Fruit fly (Drosophila melanogaster) whole organism, embryonic: ENCODE results near the gene Shawn.

Source experiments
- ATbp ChIP-seq: fragments of 200-800 bp; sonication (Bioruptor generic); optimal IDR thresholded peaks from 2 replicates; lab custom pipeline; 2017; ENCODE audit warnings: missing biosample characterization, mild to moderate bottlenecking, missing genetic modification characterization, missing genetic modification reagents
- CG10147 ChIP-seq: fragments of 200-800 bp; sonication (Bioruptor generic); optimal IDR thresholded peaks from 2 replicates; lab custom pipeline; 2019; ENCODE audit warnings: missing biosample characterization, mild to moderate bottlenecking, missing genetic modification characterization, moderate library complexity
- CG10979 ChIP-seq: fragments of 200-800 bp; sonication (Bioruptor generic); optimal IDR thresholded peaks from 2 replicates; lab custom pipeline; 2018; ENCODE audit warnings: missing biosample characterization, mild to moderate bottlenecking, missing genetic modification characterization, moderate library complexity
- CG12659 ChIP-seq: fragments of 200-800 bp; sonication (Bioruptor generic); optimal IDR thresholded peaks from 3 replicates; lab custom pipeline; 2017; ENCODE audit warnings: mild to moderate bottlenecking, missing biosample characterization, missing genetic modification reagents, missing genetic modification characterization
- CG12769 ChIP-seq: fragments of 200-800 bp; sonication (Bioruptor generic); optimal IDR thresholded peaks from 2 replicates; lab custom pipeline; 2019; ENCODE audit warnings: missing biosample characterization, mild to moderate bottlenecking, missing genetic modification characterization, moderate library complexity
- CG14441 ChIP-seq: fragments of 200-800 bp; sonication (Bioruptor generic); IDR thresholded peaks from 2 replicates; pipeline ENCODE4 v1.3.6; 2022; ENCODE audit warnings: missing biosample characterization, missing genetic modification characterization
- CG14710 ChIP-seq: fragments of 200-800 bp; sonication (Bioruptor generic); optimal IDR thresholded peaks from 3 replicates; lab custom pipeline; 2019; ENCODE audit warnings: missing biosample characterization, mild to moderate bottlenecking, missing genetic modification characterization, moderate library complexity
- CG1529 ChIP-seq: fragments of 200-800 bp; sonication (Bioruptor generic); optimal IDR thresholded peaks from 3 replicates; lab custom pipeline; 2018; ENCODE audit warnings: missing biosample characterization, missing genetic modification characterization
- CG15696 ChIP-seq: fragments of 200-800 bp; sonication (Bioruptor generic); optimal IDR thresholded peaks from 2 replicates; lab custom pipeline; 2019; ENCODE audit warnings: missing biosample characterization, mild to moderate bottlenecking, missing genetic modification characterization, moderate library complexity
- CG17359 ChIP-seq: fragments of 200-800 bp; sonication (Bioruptor generic); optimal IDR thresholded peaks from 3 replicates; lab custom pipeline; 2018; ENCODE audit warnings: missing biosample characterization, mild to moderate bottlenecking, missing genetic modification characterization, moderate library complexity
- CG18476 ChIP-seq: fragments of 200-800 bp; sonication (Bioruptor generic); optimal IDR thresholded peaks from 2 replicates; lab custom pipeline; 2016; ENCODE audit warnings: missing biosample characterization, mild to moderate bottlenecking, missing genetic modification characterization
- CG2712 ChIP-seq: fragments of 200-800 bp; optimal IDR thresholded peaks from 3 replicates; lab custom pipeline; 2019; ENCODE audit warnings: missing biosample characterization, mild to moderate bottlenecking, missing genetic modification characterization, moderate library complexity
- CG33557 ChIP-seq: fragments of 200-800 bp; sonication (Bioruptor generic); optimal IDR thresholded peaks from 2 replicates; lab custom pipeline; 2019; ENCODE audit warnings: missing biosample characterization, mild to moderate bottlenecking, missing genetic modification characterization, moderate library complexity
- CG4730 ChIP-seq: fragments of 200-800 bp; sonication (Bioruptor generic); IDR thresholded peaks from 2 replicates; pipeline ENCODE4 v1.3.6; 2022; ENCODE audit warnings: missing biosample characterization, missing genetic modification characterization
- CG6791 ChIP-seq: fragments of 200-800 bp; sonication (Bioruptor generic); IDR thresholded peaks from 3 replicates; pipeline ENCODE4 v1.3.6; 2022; ENCODE audit warnings: missing biosample characterization, missing genetic modification characterization; ENCODE audit not compliant: partially characterized antibody
- CG7556 ChIP-seq: fragments of 200-800 bp; sonication (Bioruptor generic); optimal IDR thresholded peaks from 2 replicates; lab custom pipeline; 2017; ENCODE audit warnings: missing biosample characterization, mild to moderate bottlenecking, missing genetic modification characterization
- CG9727 ChIP-seq: fragments of 200-800 bp; sonication (Bioruptor generic); optimal IDR thresholded peaks from 3 replicates; lab custom pipeline; 2017; ENCODE audit warnings: missing biosample characterization, mild to moderate bottlenecking, missing genetic modification characterization
- CrebB ChIP-seq: fragments of 200-800 bp; sonication (Bioruptor generic); optimal IDR thresholded peaks from 3 replicates; lab custom pipeline; 2018; ENCODE audit warnings: missing biosample characterization, mild to moderate bottlenecking, missing genetic modification characterization
- D19B ChIP-seq: fragments of 200-800 bp; sonication (Bioruptor generic); optimal IDR thresholded peaks from 2 replicates; lab custom pipeline; 2017; ENCODE audit warnings: missing biosample characterization, mild to moderate bottlenecking, missing genetic modification characterization
- Dek ChIP-seq: fragments of 200-800 bp; sonication (Bioruptor generic); optimal IDR thresholded peaks from 3 replicates; lab custom pipeline; 2019; ENCODE audit warnings: missing biosample characterization, mild to moderate bottlenecking, missing genetic modification characterization, moderate library complexity
- HLH54F ChIP-seq: fragments of 200-800 bp; sonication (Bioruptor generic); optimal IDR thresholded peaks from 3 replicates; lab custom pipeline; 2016; ENCODE audit warnings: missing biosample characterization, missing genetic modification characterization
- Hand ChIP-seq: fragments of 200-800 bp; sonication (Bioruptor generic); optimal IDR thresholded peaks from 2 replicates; lab custom pipeline; 2017; ENCODE audit warnings: mild to moderate bottlenecking, missing biosample characterization, missing genetic modification reagents, missing genetic modification characterization
- Hr78 ChIP-seq, 2 experiments: fragments of 200-800 bp in 1 of 2; fragments of >200 bp in 1 of 2; sonication (Bioruptor generic) in 1 of 2; optimal IDR thresholded peaks; 2 replicates each; lab custom pipeline; 2017 to 2019; ENCODE audit warnings: missing biosample characterization in 2 of 2, missing genetic modification characterization in 2 of 2, mild to moderate bottlenecking in 1 of 2, moderate library complexity in 1 of 2
- Med ChIP-seq: fragments of 200-800 bp; sonication (Bioruptor generic); peaks from one replicate; lab custom pipeline; 2016; ENCODE audit warnings: missing biosample characterization, missing genetic modification characterization, mild to moderate bottlenecking, inconsistent platforms, moderate library complexity
- Nf-YC ChIP-seq: fragments of 200-800 bp; optimal IDR thresholded peaks from 3 replicates; lab custom pipeline; 2019; ENCODE audit warnings: missing biosample characterization, mild to moderate bottlenecking, missing genetic modification characterization, moderate library complexity
- NfI ChIP-seq: fragments of 200-800 bp; sonication (Bioruptor generic); optimal IDR thresholded peaks from 3 replicates; lab custom pipeline; 2018; ENCODE audit warnings: missing biosample characterization, mild to moderate bottlenecking, missing genetic modification characterization, moderate library complexity
- Oli ChIP-seq: fragments of 200-800 bp; sonication (Bioruptor generic); optimal IDR thresholded peaks from 2 replicates; lab custom pipeline; 2018; ENCODE audit warnings: missing biosample characterization, mild to moderate bottlenecking, missing genetic modification characterization, moderate library complexity
- Trl ChIP-seq, 3 experiments: fragments of >200 bp in 2 of 3; fragments of 200-800 bp in 1 of 3; sonication (Bioruptor generic) in 1 of 3; optimal IDR thresholded peaks; 2 replicates in 1 of 3; 3 replicates in 2 of 3; lab custom pipeline; 2016 to 2017; ENCODE audit warnings: missing biosample characterization in 1 of 3, missing genetic modification characterization in 1 of 3
- bcd ChIP-seq: fragments of 200-800 bp; sonication (Bioruptor generic); optimal IDR thresholded peaks from 2 replicates; lab custom pipeline; 2017; ENCODE audit warnings: missing biosample characterization, mild to moderate bottlenecking, missing genetic modification characterization
- bigmax ChIP-seq: fragments of 200-800 bp; sonication (Bioruptor generic); optimal IDR thresholded peaks from 2 replicates; lab custom pipeline; 2018; ENCODE audit warnings: missing biosample characterization, mild to moderate bottlenecking, missing genetic modification characterization
- dmrt99B ChIP-seq: fragments of 200-800 bp; sonication (Bioruptor generic); optimal IDR thresholded peaks from 2 replicates; lab custom pipeline; 2018; ENCODE audit warnings: missing biosample characterization, mild to moderate bottlenecking, missing genetic modification characterization, moderate library complexity
- kni ChIP-seq: fragments of 200-800 bp; sonication (Bioruptor generic); optimal IDR thresholded peaks from 3 replicates; lab custom pipeline; 2017; ENCODE audit warnings: mild to moderate bottlenecking, missing biosample characterization, missing genetic modification reagents, missing genetic modification characterization
- lilli ChIP-seq: fragments of 200-800 bp; sonication (Bioruptor generic); optimal IDR thresholded peaks from 3 replicates; lab custom pipeline; 2016; ENCODE audit warnings: missing biosample characterization, missing genetic modification characterization
- nmo ChIP-seq: fragments of 200-800 bp; sonication (Bioruptor generic); optimal IDR thresholded peaks from 2 replicates; lab custom pipeline; 2018; ENCODE audit warnings: missing biosample characterization, mild to moderate bottlenecking, missing genetic modification characterization, moderate library complexity
- org-1 ChIP-seq: fragments of 200-800 bp; sonication (Bioruptor generic); optimal IDR thresholded peaks from 2 replicates; lab custom pipeline; 2017; ENCODE audit warnings: missing biosample characterization, missing genetic modification characterization
- phol ChIP-seq: fragments of 200-800 bp; sonication (Bioruptor generic); optimal IDR thresholded peaks from 3 replicates; lab custom pipeline; 2018; ENCODE audit warnings: missing biosample characterization, mild to moderate bottlenecking, missing genetic modification characterization, moderate library complexity
- ranshi ChIP-seq: fragments of 200-800 bp; sonication (Bioruptor generic); IDR thresholded peaks from 2 replicates; pipeline ENCODE4 v1.3.6; 2022; ENCODE audit warnings: missing biosample characterization, missing genetic modification characterization
- sc ChIP-seq, 3 experiments: fragments of >200 bp in 2 of 3; fragments of 200-800 bp in 1 of 3; sonication (Bioruptor generic) in 1 of 3; optimal IDR thresholded peaks; 2 replicates in 2 of 3; 3 replicates in 1 of 3; lab custom pipeline; 2017; ENCODE audit warnings: mild to moderate bottlenecking in 1 of 3, missing biosample characterization in 1 of 3, missing genetic modification characterization in 1 of 3, missing genetic modification reagents in 1 of 3
- schlank ChIP-seq: fragments of 200-800 bp; sonication (Bioruptor generic); optimal IDR thresholded peaks from 2 replicates; lab custom pipeline; 2018; ENCODE audit warnings: missing biosample characterization, mild to moderate bottlenecking, missing genetic modification characterization
- sens ChIP-seq: fragments of 200-800 bp; sonication (Bioruptor generic); peaks from one replicate; lab custom pipeline; 2016; ENCODE audit warnings: missing biosample characterization, missing genetic modification characterization
- slbo ChIP-seq: fragments of 200-800 bp; sonication (Bioruptor generic); IDR thresholded peaks from 2 replicates; pipeline ENCODE4 v1.3.6; 2022; ENCODE audit warnings: missing biosample characterization, missing genetic modification characterization
- tio ChIP-seq: fragments of 200-800 bp; sonication (Bioruptor generic); optimal IDR thresholded peaks from 2 replicates; lab custom pipeline; 2017; ENCODE audit warnings: missing biosample characterization, missing genetic modification characterization, inconsistent platforms
- tll ChIP-seq, 2 experiments: fragments of 200-800 bp in 1 of 2; fragments of >200 bp in 1 of 2; sonication (Bioruptor generic) in 1 of 2; optimal IDR thresholded peaks; 2 replicates each; lab custom pipeline; 2017 to 2019; ENCODE audit warnings: missing biosample characterization in 2 of 2, missing genetic modification characterization in 2 of 2, mild to moderate bottlenecking in 1 of 2, moderate library complexity in 1 of 2
- twi ChIP-seq: fragments of 200-800 bp; optimal IDR thresholded peaks from 2 replicates; lab custom pipeline; 2019; ENCODE audit warnings: missing biosample characterization, mild to moderate bottlenecking, missing genetic modification characterization, moderate library complexity
- unc-4 ChIP-seq: fragments of 200-800 bp; sonication (Bioruptor generic); IDR thresholded peaks from 2 replicates; pipeline ENCODE4 v1.3.6; 2022; ENCODE audit warnings: missing biosample characterization, missing genetic modification characterization; ENCODE audit not compliant: partially characterized antibody
- zfh2 ChIP-seq: fragments of 200-800 bp; sonication (Bioruptor generic); optimal IDR thresholded peaks from 2 replicates; lab custom pipeline; 2016; ENCODE audit warnings: missing biosample characterization, missing genetic modification characterization

Shawn gene

DNA sequence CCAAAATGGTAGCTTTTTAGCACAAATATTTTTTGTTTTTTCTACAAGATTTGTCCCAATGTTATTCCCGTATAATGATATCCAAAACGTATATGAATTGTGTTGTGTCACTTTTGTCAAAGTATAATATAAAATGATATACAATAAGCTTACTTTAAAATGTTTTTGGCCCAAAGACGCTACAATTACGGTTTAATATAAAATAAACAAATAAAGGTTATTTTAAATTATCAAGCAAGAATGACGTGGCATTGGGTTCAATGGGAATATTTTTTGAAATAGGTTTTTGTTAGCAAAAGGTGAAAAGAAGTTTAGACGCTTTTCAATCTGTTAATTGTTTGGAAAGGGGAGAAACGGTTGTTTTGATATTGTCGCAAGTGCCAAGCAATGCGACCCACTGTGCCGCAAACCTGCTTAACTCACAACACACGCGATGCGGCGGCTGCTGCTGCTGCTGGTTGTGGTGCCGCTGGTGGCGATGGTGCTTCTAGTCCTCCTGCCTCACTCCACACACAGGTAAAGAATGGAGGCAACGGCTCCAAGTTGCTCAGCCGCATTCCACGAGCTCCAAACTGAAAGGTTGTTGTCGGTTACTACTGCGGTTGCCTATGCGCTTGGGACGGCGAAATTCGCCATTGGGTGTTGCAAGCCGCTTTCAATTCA is 52.0 kb downstream of the Shawn start (continued):
- TF ChIP-seq D19B: peak; percentile 32
- TF ChIP-seq bigmax (GFP tag; lab: Kevin White, UChicago): no peak
- TF ChIP-seq CG14710: peak; percentile 43
- peak; percentile 37 for TF ChIP-seq NfI
- TF ChIP-seq CG7556 (GFP tag; lab: Kevin White, UChicago): peak; percentile 85
- TF ChIP-seq Nf-YC (tag; lab: Kevin White, UChicago): peak; percentile 62
- TF ChIP-seq Dek: peak; percentile 32
- peak; percentile 55 for TF ChIP-seq CG18476 (GFP tag; lab: Kevin White, UChicago)
- TF ChIP-seq CG15696 (tag; lab: Kevin White, UChicago): peak; percentile 61
- peak; percentile 45 for TF ChIP-seq CG10147 (GFP tag; lab: Kevin White, UChicago)
- peak; percentile 78 for TF ChIP-seq CG9727 (GFP tag; lab: Kevin White, UChicago)
- TF ChIP-seq schlank (tag; lab: Kevin White, UChicago): no peak
- TF ChIP-seq sc (optimal IDR thresholded peaks at IDR 0.05; lab: Kevin White, UChicago): no peak
- TF ChIP-seq sc (GFP tag; optimal IDR thresholded peaks at IDR 0.05; lab: Kevin White, UChicago): peak; percentile 24
- no peak for TF ChIP-seq CG12769 (tag; lab: Kevin White, UChicago)
- peak; percentile 51 for TF ChIP-seq lilli (GFP tag; lab: Kevin White, UChicago)
- TF ChIP-seq tll (GFP tag; optimal IDR thresholded peaks at IDR 0.05; lab: Kevin White, UChicago): no peak
- TF ChIP-seq twi (tag; lab: Kevin White, UChicago): peak; percentile 23
- TF ChIP-seq unc-4 (GFP tag; lab: Robert Waterston, UW): no peak
- peak; percentile 43 for TF ChIP-seq Hand
- TF ChIP-seq nmo (GFP tag; lab: Kevin White, UChicago): peak; percentile 70
- peak; percentile 58 for TF ChIP-seq CG2712 (tag; lab: Kevin White, UChicago)
- peak; percentile 57 for TF ChIP-seq CG33557 (GFP tag; lab: Kevin White, UChicago)
- peak; percentile 51 for TF ChIP-seq org-1 (GFP tag; lab: Kevin White, UChicago)
- TF ChIP-seq ATbp (GFP tag; lab: Kevin White, UChicago): peak; percentile 24
- 0 out of 2 replicates have a peak, but pooled peaks have one; percentile 28 for TF ChIP-seq ranshi (GFP tag; lab: Robert Waterston, UW)
- no peak for TF ChIP-seq tio (GFP tag; lab: Kevin White, UChicago)
- peak; percentile 65 for TF ChIP-seq Oli (tag; lab: Kevin White, UChicago)
- TF ChIP-seq CG6791 (GFP tag; lab: Robert Waterston, UW): no peak
- peak; percentile 41 for TF ChIP-seq zfh2 (GFP tag; lab: Kevin White, UChicago)
- TF ChIP-seq kni (GFP tag; lab: Kevin White, UChicago): peak; percentile 50
- peak in 1 of 2 experiments; percentile 43 for TF ChIP-seq Trl (optimal IDR thresholded peaks at IDR 0.05; lab: Kevin White, UChicago)
- TF ChIP-seq Trl (GFP tag; optimal IDR thresholded peaks at IDR 0.05; lab: Kevin White, UChicago): no peak
- peak; percentile 37 for TF ChIP-seq HLH54F (GFP tag; lab: Kevin White, UChicago)
- TF ChIP-seq CrebB (tag; lab: Kevin White, UChicago): no peak
- peak; percentile 64 for TF ChIP-seq Med (GFP tag; lab: Kevin White, UChicago)
- peak; percentile 55 for TF ChIP-seq CG1529
- TF ChIP-seq CG12659 (GFP tag; lab: Kevin White, UChicago): peak; percentile 67
- TF ChIP-seq CG17359: peak; percentile 35
- peak; percentile 64 for TF ChIP-seq CG10979 (tag; lab: Kevin White, UChicago)
- TF ChIP-seq CG4730 (GFP tag; lab: Robert Waterston, UW): 0 out of 2 replicates have a peak, but pooled peaks have one; percentile 11
- TF ChIP-seq bcd (GFP tag; lab: Kevin White, UChicago): peak; percentile 62
- TF ChIP-seq sens (GFP tag; lab: Kevin White, UChicago): peak; percentile 91
- peak; percentile 59 for TF ChIP-seq phol (tag; lab: Kevin White, UChicago)
- no peak for TF ChIP-seq Hr78 (GFP tag; optimal IDR thresholded peaks at IDR 0.05; lab: Kevin White, UChicago)
- TF ChIP-seq dmrt99B (tag; lab: Kevin White, UChicago): peak; percentile 72
- no peak for TF ChIP-seq CG14441 (GFP tag; lab: Robert Waterston, UW)
- no peak; the same call in 1 of the 2 replicates for TF ChIP-seq slbo (GFP tag; lab: Robert Waterston, UW)
